Fruit fly (Drosophila melanogaster) whole organism, prepupa: ENCODE results near the gene mthl1.

Source experiments
- Blimp-1 ChIP-seq: fragments of 200-800 bp; sonication (Bioruptor generic); optimal IDR thresholded peaks from 3 replicates; lab custom pipeline; 2017; ENCODE audit warnings: missing biosample characterization, missing genetic modification characterization, mild to moderate bottlenecking, moderate library complexity, missing genetic modification reagents
- CG11294 ChIP-seq: fragments of 200-800 bp; sonication (Bioruptor generic); IDR thresholded peaks from 2 replicates; pipeline ENCODE4 v1.3.6; 2022; ENCODE audit warnings: missing biosample characterization, missing genetic modification characterization
- CG11762 ChIP-seq: fragments of 200-800 bp; sonication (Bioruptor generic); optimal IDR thresholded peaks from 3 replicates; lab custom pipeline; 2016; ENCODE audit warnings: missing biosample characterization, missing genetic modification characterization; ENCODE audit not compliant: insufficient read depth
- CG15336 ChIP-seq: fragments of 200-800 bp; sonication (Bioruptor generic); IDR thresholded peaks from 2 replicates; pipeline ENCODE4 v1.3.6; 2022; ENCODE audit warnings: missing biosample characterization, missing genetic modification characterization
- CG3032 ChIP-seq: fragments of 200-800 bp; optimal IDR thresholded peaks from 2 replicates; lab custom pipeline; 2019; ENCODE audit warnings: missing biosample characterization, mild to moderate bottlenecking, missing genetic modification characterization, moderate library complexity
- CG31627 ChIP-seq: fragments of 200-800 bp; sonication (Bioruptor generic); optimal IDR thresholded peaks from 3 replicates; lab custom pipeline; 2016; ENCODE audit warnings: missing biosample characterization, missing genetic modification characterization
- CG32006 ChIP-seq: fragments of 200-800 bp; sonication (Bioruptor generic); optimal IDR thresholded peaks from 3 replicates; lab custom pipeline; 2017; ENCODE audit warnings: missing biosample characterization, mild to moderate bottlenecking, missing genetic modification characterization
- CG34406 ChIP-seq: fragments of 200-800 bp; sonication (Bioruptor generic); optimal IDR thresholded peaks from 3 replicates; lab custom pipeline; 2016; ENCODE audit warnings: missing biosample characterization, missing genetic modification characterization
- CG3919 ChIP-seq: fragments of 200-800 bp; sonication (Bioruptor generic); optimal IDR thresholded peaks from 3 replicates; lab custom pipeline; 2016; ENCODE audit warnings: missing biosample characterization, missing genetic modification characterization
- CG4318 ChIP-seq: fragments of 200-800 bp; sonication (Bioruptor generic); optimal IDR thresholded peaks from 3 replicates; lab custom pipeline; 2017; ENCODE audit warnings: missing biosample characterization, mild to moderate bottlenecking, missing genetic modification characterization
- CG6163 ChIP-seq: fragments of 200-800 bp; sonication (Bioruptor generic); IDR thresholded peaks from 3 replicates; pipeline ENCODE4 v1.3.6; 2022; ENCODE audit warnings: missing biosample characterization, missing genetic modification characterization
- CG6276 ChIP-seq: fragments of 200-800 bp; sonication (Bioruptor generic); optimal IDR thresholded peaks from 2 replicates; lab custom pipeline; 2017; ENCODE audit warnings: missing biosample characterization, mild to moderate bottlenecking, missing genetic modification characterization
- CG6792 ChIP-seq: fragments of 200-800 bp; sonication (Bioruptor generic); optimal IDR thresholded peaks from 3 replicates; lab custom pipeline; 2016; ENCODE audit warnings: missing biosample characterization, missing genetic modification characterization
- CG6808 ChIP-seq: fragments of 200-800 bp; sonication (Bioruptor generic); optimal IDR thresholded peaks from 3 replicates; lab custom pipeline; 2017; ENCODE audit warnings: missing biosample characterization, missing genetic modification characterization, mild to moderate bottlenecking, moderate library complexity, missing genetic modification reagents
- CG6854 ChIP-seq: fragments of 200-800 bp; sonication (Bioruptor generic); optimal IDR thresholded peaks from 2 replicates; lab custom pipeline; 2017; ENCODE audit warnings: missing biosample characterization, mild to moderate bottlenecking, missing genetic modification characterization
- CG7368 ChIP-seq: fragments of 200-800 bp; sonication (Bioruptor generic); optimal IDR thresholded peaks from 3 replicates; lab custom pipeline; 2016; ENCODE audit warnings: missing biosample characterization, missing genetic modification characterization
- CG8119 ChIP-seq: fragments of 200-800 bp; sonication (Bioruptor generic); IDR thresholded peaks from 3 replicates; pipeline ENCODE4 v1.3.6; 2022; ENCODE audit warnings: missing biosample characterization, missing genetic modification characterization
- CG8632 ChIP-seq: fragments of 200-800 bp; sonication (Bioruptor generic); optimal IDR thresholded peaks from 3 replicates; lab custom pipeline; 2016; ENCODE audit warnings: missing biosample characterization, missing genetic modification characterization
- CG9139 ChIP-seq: fragments of 200-800 bp; sonication (Bioruptor generic); optimal IDR thresholded peaks from 3 replicates; lab custom pipeline; 2017; ENCODE audit warnings: missing biosample characterization, mild to moderate bottlenecking, missing genetic modification characterization
- Eip75B ChIP-seq: fragments of 200-800 bp; sonication (Bioruptor generic); optimal IDR thresholded peaks from 3 replicates; lab custom pipeline; 2016; ENCODE audit warnings: missing biosample characterization, missing genetic modification characterization
- Eip78C ChIP-seq: fragments of 200-800 bp; sonication (Bioruptor generic); peaks from one replicate; lab custom pipeline; 2016; ENCODE audit warnings: missing biosample characterization, missing genetic modification characterization
- Eip93F ChIP-seq: fragments of 200-800 bp; sonication (Bioruptor generic); optimal IDR thresholded peaks from 2 replicates; lab custom pipeline; 2016; ENCODE audit warnings: missing biosample characterization, mild to moderate bottlenecking, missing genetic modification characterization
- Ets96B ChIP-seq: fragments of 200-800 bp; optimal IDR thresholded peaks from 2 replicates; lab custom pipeline; 2019; ENCODE audit warnings: missing biosample characterization, mild to moderate bottlenecking, missing genetic modification characterization, moderate library complexity
- Gug ChIP-seq: fragments of 200-800 bp; sonication (Bioruptor generic); IDR thresholded peaks from 2 replicates; pipeline ENCODE4 v1.3.6; 2022; ENCODE audit warnings: missing biosample characterization, missing genetic modification characterization
- Hr38 ChIP-seq: sonication (Bioruptor generic); optimal IDR thresholded peaks from 2 replicates; lab custom pipeline; 2016; ENCODE audit warnings: missing biosample characterization, missing genetic modification characterization
- Hr39 ChIP-seq: fragments of 200-800 bp; sonication (Bioruptor generic); optimal IDR thresholded peaks from 2 replicates; lab custom pipeline; 2016; ENCODE audit warnings: missing biosample characterization, missing genetic modification characterization
- Hr4 ChIP-seq: fragments of 200-800 bp; sonication (Bioruptor generic); optimal IDR thresholded peaks from 3 replicates; lab custom pipeline; 2016; ENCODE audit warnings: missing biosample characterization, missing genetic modification characterization
- Lpt ChIP-seq: fragments of 200-800 bp; sonication (Bioruptor generic); optimal IDR thresholded peaks from 3 replicates; lab custom pipeline; 2016; ENCODE audit warnings: missing biosample characterization, missing genetic modification characterization
- OdsH ChIP-seq: fragments of 200-800 bp; sonication (Bioruptor generic); optimal IDR thresholded peaks from 3 replicates; lab custom pipeline; 2016; ENCODE audit warnings: missing biosample characterization, missing genetic modification characterization
- Sox102F ChIP-seq: fragments of 200-800 bp; sonication (Bioruptor generic); optimal IDR thresholded peaks from 2 replicates; lab custom pipeline; 2016; ENCODE audit warnings: missing biosample characterization, mild to moderate bottlenecking, missing genetic modification characterization
- Sox15 ChIP-seq: fragments of 200-800 bp; sonication (Bioruptor generic); optimal IDR thresholded peaks from 3 replicates; lab custom pipeline; 2016; ENCODE audit warnings: missing biosample characterization, missing genetic modification characterization
- achi ChIP-seq: fragments of 200-800 bp; sonication (Bioruptor generic); optimal IDR thresholded peaks from 3 replicates; lab custom pipeline; 2016; ENCODE audit warnings: missing biosample characterization, missing genetic modification characterization
- acj6 ChIP-seq: fragments of 200-800 bp; sonication (Bioruptor generic); optimal IDR thresholded peaks from 3 replicates; lab custom pipeline; 2016; ENCODE audit warnings: missing biosample characterization, missing genetic modification characterization
- cyc ChIP-seq: fragments of 200-800 bp; sonication (Bioruptor generic); optimal IDR thresholded peaks from 3 replicates; lab custom pipeline; 2016; ENCODE audit warnings: missing biosample characterization, missing genetic modification characterization
- dac ChIP-seq: fragments of 200-800 bp; sonication (Bioruptor generic); optimal IDR thresholded peaks from 2 replicates; lab custom pipeline; 2017; ENCODE audit warnings: missing biosample characterization, mild to moderate bottlenecking, missing genetic modification characterization
- dsx ChIP-seq: fragments of 200-800 bp; optimal IDR thresholded peaks from 3 replicates; lab custom pipeline; 2019; ENCODE audit warnings: missing biosample characterization, mild to moderate bottlenecking, missing genetic modification characterization, moderate library complexity; ENCODE audit not compliant: poor library complexity, severe bottlenecking
- eg ChIP-seq: fragments of 200-800 bp; sonication (Bioruptor generic); IDR thresholded peaks from 3 replicates; pipeline ENCODE4 v1.3.6; 2022; ENCODE audit warnings: missing biosample characterization, missing genetic modification characterization
- fd59A ChIP-seq: fragments of 200-800 bp; sonication (Bioruptor generic); optimal IDR thresholded peaks from 2 replicates; lab custom pipeline; 2017; ENCODE audit warnings: missing biosample characterization, mild to moderate bottlenecking, missing genetic modification characterization, missing genetic modification reagents
- fd85E ChIP-seq: fragments of 200-800 bp; sonication (Bioruptor generic); optimal IDR thresholded peaks from 3 replicates; lab custom pipeline; 2016; ENCODE audit warnings: missing biosample characterization, missing genetic modification characterization
- fkh ChIP-seq: fragments of 200-800 bp; sonication (Bioruptor generic); optimal IDR thresholded peaks from 3 replicates; lab custom pipeline; 2017; ENCODE audit warnings: missing biosample characterization, mild to moderate bottlenecking, missing genetic modification characterization, moderate library complexity
- lz ChIP-seq: fragments of 200-800 bp; sonication (Bioruptor generic); optimal IDR thresholded peaks from 3 replicates; lab custom pipeline; 2016; ENCODE audit warnings: missing biosample characterization, missing genetic modification characterization
- net ChIP-seq: fragments of 200-800 bp; sonication (Bioruptor generic); optimal IDR thresholded peaks from 3 replicates; lab custom pipeline; 2016; ENCODE audit warnings: missing biosample characterization, missing genetic modification characterization
- salr ChIP-seq, 2 experiments: fragments of 200-800 bp; sonication (Bioruptor generic); optimal IDR thresholded peaks; 3 replicates each; lab custom pipeline; 2016 to 2018; ENCODE audit warnings: missing biosample characterization in 2 of 2, missing genetic modification characterization in 2 of 2, mild to moderate bottlenecking in 1 of 2
- spab ChIP-seq: fragments of 200-800 bp; sonication (Bioruptor generic); optimal IDR thresholded peaks from 2 replicates; lab custom pipeline; 2017; ENCODE audit warnings: missing biosample characterization, mild to moderate bottlenecking, missing genetic modification characterization, missing genetic modification reagents
- ss ChIP-seq, 2 experiments: fragments of 200-800 bp; sonication (Bioruptor generic); optimal IDR thresholded peaks; 2 replicates in 1 of 2; 3 replicates in 1 of 2; lab custom pipeline; 2017 to 2018; ENCODE audit warnings: mild to moderate bottlenecking in 2 of 2, missing biosample characterization in 2 of 2, missing genetic modification characterization in 2 of 2, moderate library complexity in 1 of 2

The mthl1 gene

dm6 chrX:16647092-16647632 lies 6.4 kb downstream of the mthl1 start (continued):
- TF ChIP-seq dac (no peak), CG6808 (GFP tag; lab: Kevin White, UChicago) (no peak), CG3032 (peak; percentile 19), Hr38 (GFP tag; lab: Kevin White, UChicago) (no peak), fkh (no peak), CG8119 (GFP tag; lab: Robert Waterston, UW) (no peak), CG34406 (GFP tag; lab: Kevin White, UChicago) (peak; percentile 33), Gug (GFP tag; lab: Robert Waterston, UW) (no peak), CG11294 (GFP tag; lab: Robert Waterston, UW) (no peak), ss (GFP tag; optimal IDR thresholded peaks at IDR 0.05; lab: Kevin White, UChicago) (peak in 1 of 2 experiments; percentile 20), Hr39 (GFP tag; lab: Kevin White, UChicago) (peak; percentile 64), CG32006 (GFP tag; lab: Kevin White, UChicago) (peak; percentile 46), CG6792 (GFP tag; lab: Kevin White, UChicago) (peak; percentile 31), CG11762 (GFP tag; lab: Kevin White, UChicago) (no peak), Sox15 (peak; percentile 49), CG31627 (GFP tag; lab: Kevin White, UChicago) (peak; percentile 55), eg (GFP tag; lab: Robert Waterston, UW) (no peak), dsx (GFP tag; lab: Kevin White, UChicago) (no peak), Blimp-1 (no peak), fd59A (GFP tag; lab: Kevin White, UChicago) (peak; percentile 28), Hr4 (no peak), CG9139 (GFP tag; lab: Kevin White, UChicago) (no peak), Sox102F (peak; percentile 22), CG7368 (GFP tag; lab: Kevin White, UChicago) (no peak), net (GFP tag; lab: Kevin White, UChicago) (no peak), acj6 (GFP tag; lab: Kevin White, UChicago) (peak; percentile 20), spab (GFP tag; lab: Kevin White, UChicago) (peak; percentile 5), salr (GFP tag; optimal IDR thresholded peaks at IDR 0.05; lab: Kevin White, UChicago) (peak in 1 of 2 experiments; percentile 22), CG6276 (GFP tag; lab: Kevin White, UChicago) (no peak)

- TF ChIP-seq spab (GFP tag; lab: Kevin White, UChicago) (no peak), achi (GFP tag; lab: Kevin White, UChicago) (no peak), fd85E (no peak), salr (GFP tag; optimal IDR thresholded peaks at IDR 0.05; lab: Kevin White, UChicago) (no peak), dac (no peak), CG8632 (GFP tag; lab: Kevin White, UChicago) (no peak), ss (GFP tag; optimal IDR thresholded peaks at IDR 0.05; lab: Kevin White, UChicago) (peak; percentile 55 to 57), CG11294 (GFP tag; lab: Robert Waterston, UW) (no peak), CG9139 (GFP tag; lab: Kevin White, UChicago) (peak; percentile 21), CG4318 (GFP tag; lab: Kevin White, UChicago) (no peak), lz (no peak), Sox102F (no peak), CG6276 (GFP tag; lab: Kevin White, UChicago) (no peak), acj6 (GFP tag; lab: Kevin White, UChicago) (no peak), CG11762 (GFP tag; lab: Kevin White, UChicago) (no peak), OdsH (GFP tag; lab: Kevin White, UChicago) (no peak), Eip78C (GFP tag; lab: Kevin White, UChicago) (peak; percentile 27), CG15336 (GFP tag; lab: Robert Waterston, UW) (no peak), CG3919 (GFP tag; lab: Kevin White, UChicago) (no peak), Gug (GFP tag; lab: Robert Waterston, UW) (no peak), dsx (GFP tag; lab: Kevin White, UChicago) (no peak), eg (GFP tag; lab: Robert Waterston, UW) (peak; percentile 40; the same call in 2 of the 3 replicates), Eip75B (GFP tag; lab: Kevin White, UChicago) (no peak), CG7368 (GFP tag; lab: Kevin White, UChicago) (no peak), Blimp-1 (no peak), Eip93F (GFP tag; lab: Kevin White, UChicago) (no peak), CG6854 (GFP tag; lab: Kevin White, UChicago) (peak; percentile 77), CG6808 (GFP tag; lab: Kevin White, UChicago) (no peak), CG8119 (GFP tag; lab: Robert Waterston, UW) (0 out of 3 replicates have a peak, but pooled peaks have one; percentile 38), CG3032 (no peak), Ets96B (tag; lab: Kevin White, UChicago) (no peak), CG6163 (peak; percentile 53; the same call in 1 of the 3 replicates), cyc (GFP tag; lab: Kevin White, UChicago) (no peak), Lpt (GFP tag; lab: Kevin White, UChicago) (no peak), Hr4 (no peak)
Measured at dm6 chrX:16647737-16648434, 7.1 kb downstream of the mthl1 start.
